Worm (Caenorhabditis elegans): Measurements from ENCODE around the gene xrn-1.

- no peak for TF ChIP-seq nhr-76 (tag; optimal IDR thresholded peaks at IDR 0.05)
- no peak for TF ChIP-seq ceh-82 (tag; optimal IDR thresholded peaks at IDR 0.05)
- TF ChIP-seq nhr-48 (tag; optimal IDR thresholded peaks at IDR 0.05) = no peak
- TF ChIP-seq jun-1 (tag; optimal IDR thresholded peaks at IDR 0.05) = no peak
- no peak for TF ChIP-seq tag-97 (GFP tag; IDR thresholded peaks at IDR 0.05)
- no peak for TF ChIP-seq egl-27 (tag; optimal IDR thresholded peaks at IDR 0.05)
- TF ChIP-seq nhr-11 (tag; optimal IDR thresholded peaks at IDR 0.05) = no peak
- no peak for TF ChIP-seq lin-15B (tag; optimal IDR thresholded peaks at IDR 0.05)
- TF ChIP-seq lin-39 (tag; optimal IDR thresholded peaks at IDR 0.05) = no peak
Observed at ce11 chrII:14045235-14045634, 23.5 kb upstream of the xrn-1 start.

Measured in whole organism, L4 larva.